Fruit fly (Drosophila melanogaster) whole organism, larva: Measurements from ENCODE around the gene CG3703.
A peak's percentile ranks its signal among the peaks of the same experiment; 100 is the strongest.

Source experiments
- noc ChIP-seq: fragments of 200-800 bp; sonication (Bioruptor generic); optimal IDR thresholded peaks from 3 replicates; lab custom pipeline; 2019; ENCODE audit warnings: missing biosample characterization, mild to moderate bottlenecking, missing genetic modification characterization, moderate library complexity

CG3703 gene

dm6 chrX:932166-932565 lies 13.4 kb downstream of the CG3703 start, which contains the start of the genes CG32815 and CG3706:
Gene CG32815 (plus strand): TSS chrX:932466.
Gene CG3706 (minus strand): TSS chrX:932475.
- TF ChIP-seq noc (tag; lab: Kevin White, UChicago): no peak

dm6 chrX:930048-930800 lies 15.3 kb downstream of the CG3703 start, which contains the start of gene CG3708:
Gene CG3708 (minus strand): TSS chrX:930098.
- no peak for TF ChIP-seq noc (tag; lab: Kevin White, UChicago)

dm6 chrX:927863-928257 lies 17.7 kb downstream of the CG3703 start, which contains the start of the genes CG43867 and MED22:
Gene CG43867 (minus strand): TSS chrX:927975.
Gene MED22 (plus strand): TSS chrX:928139.
- no peak for TF ChIP-seq noc (tag; lab: Kevin White, UChicago)

- no peak for TF ChIP-seq noc (tag; lab: Kevin White, UChicago)
Observed at dm6 chrX:927209-927862, 18.2 kb downstream of the CG3703 start, which contains the start of gene Lztr1. Gene Lztr1 (minus strand): TSS chrX:927582.

- TF ChIP-seq noc (tag; lab: Kevin White, UChicago): no peak
Observed at dm6 chrX:921359-921758, 24.2 kb downstream of the CG3703 start.

- no peak for TF ChIP-seq noc (tag; lab: Kevin White, UChicago)
Observed at dm6 chrX:908763-909497, 36.6 kb downstream of the CG3703 start.

- peak; percentile 50 for TF ChIP-seq noc (tag; lab: Kevin White, UChicago)
Observed at dm6 chrX:900725-901345, 44.7 kb downstream of the CG3703 start.

- TF ChIP-seq noc (tag; lab: Kevin White, UChicago): no peak
Observed at dm6 chrX:899407-900050, 46.0 kb downstream of the CG3703 start.

- no peak for TF ChIP-seq noc (tag; lab: Kevin White, UChicago)
Observed at dm6 chrX:898367-898766, 47.2 kb downstream of the CG3703 start.

- TF ChIP-seq noc (tag; lab: Kevin White, UChicago): no peak
Observed at dm6 chrX:894182-894581, 51.4 kb downstream of the CG3703 start, which contains the start of gene CG11663. Gene CG11663 (plus strand): TSS chrX:894482.
